Fruit fly (Drosophila melanogaster) whole organism, prepupa: Measurements from ENCODE around the gene CG11380.
A peak's percentile ranks its signal among the peaks of the same experiment; 100 is the strongest.

ENCODE experiments used
- Blimp-1 ChIP-seq: fragments of 200-800 bp; sonication (Bioruptor generic); optimal IDR thresholded peaks from 3 replicates; lab custom pipeline; 2017; ENCODE audit warnings: missing biosample characterization, missing genetic modification characterization, mild to moderate bottlenecking, moderate library complexity, missing genetic modification reagents
- CG10669 ChIP-seq: fragments of 200-800 bp; sonication (Bioruptor generic); optimal IDR thresholded peaks from 3 replicates; lab custom pipeline; 2018; ENCODE audit warnings: missing biosample characterization, mild to moderate bottlenecking, missing genetic modification characterization, moderate library complexity
- CG11294 ChIP-seq: fragments of 200-800 bp; sonication (Bioruptor generic); IDR thresholded peaks from 2 replicates; pipeline ENCODE4 v1.3.6; 2022; ENCODE audit warnings: missing biosample characterization, missing genetic modification characterization
- CG11762 ChIP-seq: fragments of 200-800 bp; sonication (Bioruptor generic); optimal IDR thresholded peaks from 3 replicates; lab custom pipeline; 2016; ENCODE audit warnings: missing biosample characterization, missing genetic modification characterization; ENCODE audit not compliant: insufficient read depth
- CG11902 ChIP-seq: fragments of 200-800 bp; sonication (Bioruptor generic); optimal IDR thresholded peaks from 3 replicates; lab custom pipeline; 2016; ENCODE audit warnings: missing biosample characterization, missing genetic modification characterization
- CG16779 ChIP-seq: fragments of 200-800 bp; sonication (Bioruptor generic); optimal IDR thresholded peaks from 3 replicates; lab custom pipeline; 2017; ENCODE audit warnings: missing biosample characterization, mild to moderate bottlenecking, missing genetic modification characterization
- CG3032 ChIP-seq: fragments of 200-800 bp; optimal IDR thresholded peaks from 2 replicates; lab custom pipeline; 2019; ENCODE audit warnings: missing biosample characterization, mild to moderate bottlenecking, missing genetic modification characterization, moderate library complexity
- CG34406 ChIP-seq: fragments of 200-800 bp; sonication (Bioruptor generic); optimal IDR thresholded peaks from 3 replicates; lab custom pipeline; 2016; ENCODE audit warnings: missing biosample characterization, missing genetic modification characterization
- CG3919 ChIP-seq: fragments of 200-800 bp; sonication (Bioruptor generic); optimal IDR thresholded peaks from 3 replicates; lab custom pipeline; 2016; ENCODE audit warnings: missing biosample characterization, missing genetic modification characterization
- CG4318 ChIP-seq: fragments of 200-800 bp; sonication (Bioruptor generic); optimal IDR thresholded peaks from 3 replicates; lab custom pipeline; 2017; ENCODE audit warnings: missing biosample characterization, mild to moderate bottlenecking, missing genetic modification characterization
- CG6163 ChIP-seq: fragments of 200-800 bp; sonication (Bioruptor generic); IDR thresholded peaks from 3 replicates; pipeline ENCODE4 v1.3.6; 2022; ENCODE audit warnings: missing biosample characterization, missing genetic modification characterization
- CG6276 ChIP-seq: fragments of 200-800 bp; sonication (Bioruptor generic); optimal IDR thresholded peaks from 2 replicates; lab custom pipeline; 2017; ENCODE audit warnings: missing biosample characterization, mild to moderate bottlenecking, missing genetic modification characterization
- CG8119 ChIP-seq: fragments of 200-800 bp; sonication (Bioruptor generic); IDR thresholded peaks from 3 replicates; pipeline ENCODE4 v1.3.6; 2022; ENCODE audit warnings: missing biosample characterization, missing genetic modification characterization
- CG8319 ChIP-seq: fragments of 200-800 bp; sonication (Bioruptor generic); optimal IDR thresholded peaks from 3 replicates; lab custom pipeline; 2016; ENCODE audit warnings: missing biosample characterization, missing genetic modification characterization
- CG8632 ChIP-seq: fragments of 200-800 bp; sonication (Bioruptor generic); optimal IDR thresholded peaks from 3 replicates; lab custom pipeline; 2016; ENCODE audit warnings: missing biosample characterization, missing genetic modification characterization
- Eip75B ChIP-seq: fragments of 200-800 bp; sonication (Bioruptor generic); optimal IDR thresholded peaks from 3 replicates; lab custom pipeline; 2016; ENCODE audit warnings: missing biosample characterization, missing genetic modification characterization
- Eip78C ChIP-seq: fragments of 200-800 bp; sonication (Bioruptor generic); peaks from one replicate; lab custom pipeline; 2016; ENCODE audit warnings: missing biosample characterization, missing genetic modification characterization
- Eip93F ChIP-seq: fragments of 200-800 bp; sonication (Bioruptor generic); optimal IDR thresholded peaks from 2 replicates; lab custom pipeline; 2016; ENCODE audit warnings: missing biosample characterization, mild to moderate bottlenecking, missing genetic modification characterization
- Ets96B ChIP-seq: fragments of 200-800 bp; optimal IDR thresholded peaks from 2 replicates; lab custom pipeline; 2019; ENCODE audit warnings: missing biosample characterization, mild to moderate bottlenecking, missing genetic modification characterization, moderate library complexity
- Gug ChIP-seq: fragments of 200-800 bp; sonication (Bioruptor generic); IDR thresholded peaks from 2 replicates; pipeline ENCODE4 v1.3.6; 2022; ENCODE audit warnings: missing biosample characterization, missing genetic modification characterization
- Hr38 ChIP-seq: sonication (Bioruptor generic); optimal IDR thresholded peaks from 2 replicates; lab custom pipeline; 2016; ENCODE audit warnings: missing biosample characterization, missing genetic modification characterization
- Hr4 ChIP-seq: fragments of 200-800 bp; sonication (Bioruptor generic); optimal IDR thresholded peaks from 3 replicates; lab custom pipeline; 2016; ENCODE audit warnings: missing biosample characterization, missing genetic modification characterization
- Met ChIP-seq: fragments of 200-800 bp; sonication (Bioruptor generic); optimal IDR thresholded peaks from 3 replicates; lab custom pipeline; 2016; ENCODE audit warnings: missing biosample characterization, missing genetic modification characterization
- Smox ChIP-seq: fragments of 200-800 bp; sonication (Bioruptor generic); optimal IDR thresholded peaks from 3 replicates; lab custom pipeline; 2016; ENCODE audit warnings: missing biosample characterization, missing genetic modification characterization
- Sox102F ChIP-seq: fragments of 200-800 bp; sonication (Bioruptor generic); optimal IDR thresholded peaks from 2 replicates; lab custom pipeline; 2016; ENCODE audit warnings: missing biosample characterization, mild to moderate bottlenecking, missing genetic modification characterization
- Sox14 ChIP-seq: fragments of 200-800 bp; sonication (Bioruptor generic); optimal IDR thresholded peaks from 3 replicates; lab custom pipeline; 2016; ENCODE audit warnings: missing biosample characterization, missing genetic modification characterization
- achi ChIP-seq: fragments of 200-800 bp; sonication (Bioruptor generic); optimal IDR thresholded peaks from 3 replicates; lab custom pipeline; 2016; ENCODE audit warnings: missing biosample characterization, missing genetic modification characterization
- acj6 ChIP-seq: fragments of 200-800 bp; sonication (Bioruptor generic); optimal IDR thresholded peaks from 3 replicates; lab custom pipeline; 2016; ENCODE audit warnings: missing biosample characterization, missing genetic modification characterization
- dsx ChIP-seq: fragments of 200-800 bp; optimal IDR thresholded peaks from 3 replicates; lab custom pipeline; 2019; ENCODE audit warnings: missing biosample characterization, mild to moderate bottlenecking, missing genetic modification characterization, moderate library complexity; ENCODE audit not compliant: poor library complexity, severe bottlenecking
- eg ChIP-seq: fragments of 200-800 bp; sonication (Bioruptor generic); IDR thresholded peaks from 3 replicates; pipeline ENCODE4 v1.3.6; 2022; ENCODE audit warnings: missing biosample characterization, missing genetic modification characterization
- fd85E ChIP-seq: fragments of 200-800 bp; sonication (Bioruptor generic); optimal IDR thresholded peaks from 3 replicates; lab custom pipeline; 2016; ENCODE audit warnings: missing biosample characterization, missing genetic modification characterization
- fkh ChIP-seq: fragments of 200-800 bp; sonication (Bioruptor generic); optimal IDR thresholded peaks from 3 replicates; lab custom pipeline; 2017; ENCODE audit warnings: missing biosample characterization, mild to moderate bottlenecking, missing genetic modification characterization, moderate library complexity
- spab ChIP-seq: fragments of 200-800 bp; sonication (Bioruptor generic); optimal IDR thresholded peaks from 2 replicates; lab custom pipeline; 2017; ENCODE audit warnings: missing biosample characterization, mild to moderate bottlenecking, missing genetic modification characterization, missing genetic modification reagents
- svp ChIP-seq: fragments of 200-800 bp; sonication (Bioruptor generic); peaks from one replicate; lab custom pipeline; 2016; ENCODE audit warnings: missing biosample characterization, missing genetic modification characterization
- vri ChIP-seq: fragments of 200-800 bp; sonication (Bioruptor generic); optimal IDR thresholded peaks from 3 replicates; lab custom pipeline; 2016; ENCODE audit warnings: missing biosample characterization, mild to moderate bottlenecking, missing genetic modification characterization

Gene CG11380

DNA sequence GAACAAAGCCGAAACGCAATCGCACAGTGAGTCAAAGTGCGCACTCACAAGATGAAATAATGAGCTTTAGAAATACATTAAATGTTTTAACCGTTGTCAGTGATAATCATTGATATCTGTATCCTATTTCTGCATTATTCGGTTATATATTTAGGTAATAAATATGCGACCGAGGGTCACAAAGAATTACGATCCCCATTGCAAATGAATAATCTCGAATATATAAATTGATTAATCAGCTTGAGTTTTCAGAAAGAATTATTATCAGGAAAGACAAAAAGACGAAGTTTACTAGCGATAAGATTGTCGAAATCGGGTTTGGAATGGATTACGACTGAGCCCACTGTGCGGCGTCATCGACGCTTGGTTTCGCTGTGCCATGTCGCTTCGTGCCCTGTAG, 20.1 kb upstream of the CG11380 start (continued):
- TF ChIP-seq CG34406 (GFP tag; lab: Kevin White, UChicago), result peak; percentile 53
- TF ChIP-seq Eip78C, result peak; percentile 78
- peak; percentile 55 for TF ChIP-seq Eip75B (GFP tag; lab: Kevin White, UChicago)
- TF ChIP-seq spab (GFP tag; lab: Kevin White, UChicago), result peak; percentile 50
- TF ChIP-seq acj6, result peak; percentile 47
- TF ChIP-seq CG6276, result peak; percentile 15
- TF ChIP-seq Hr4 (GFP tag; lab: Kevin White, UChicago), result peak; percentile 26
- TF ChIP-seq CG10669, result peak; percentile 57
- peak; percentile 40 for TF ChIP-seq CG3032 (tag; lab: Kevin White, UChicago)
- peak; percentile 55 for TF ChIP-seq Sox14 (GFP tag; lab: Kevin White, UChicago)
- peak; percentile 78 for TF ChIP-seq vri (GFP tag; lab: Kevin White, UChicago)
- peak; percentile 75 for TF ChIP-seq Met (GFP tag; lab: Kevin White, UChicago)
- no peak for TF ChIP-seq CG4318
- TF ChIP-seq CG11902 (GFP tag; lab: Kevin White, UChicago), result peak; percentile 30

DNA sequence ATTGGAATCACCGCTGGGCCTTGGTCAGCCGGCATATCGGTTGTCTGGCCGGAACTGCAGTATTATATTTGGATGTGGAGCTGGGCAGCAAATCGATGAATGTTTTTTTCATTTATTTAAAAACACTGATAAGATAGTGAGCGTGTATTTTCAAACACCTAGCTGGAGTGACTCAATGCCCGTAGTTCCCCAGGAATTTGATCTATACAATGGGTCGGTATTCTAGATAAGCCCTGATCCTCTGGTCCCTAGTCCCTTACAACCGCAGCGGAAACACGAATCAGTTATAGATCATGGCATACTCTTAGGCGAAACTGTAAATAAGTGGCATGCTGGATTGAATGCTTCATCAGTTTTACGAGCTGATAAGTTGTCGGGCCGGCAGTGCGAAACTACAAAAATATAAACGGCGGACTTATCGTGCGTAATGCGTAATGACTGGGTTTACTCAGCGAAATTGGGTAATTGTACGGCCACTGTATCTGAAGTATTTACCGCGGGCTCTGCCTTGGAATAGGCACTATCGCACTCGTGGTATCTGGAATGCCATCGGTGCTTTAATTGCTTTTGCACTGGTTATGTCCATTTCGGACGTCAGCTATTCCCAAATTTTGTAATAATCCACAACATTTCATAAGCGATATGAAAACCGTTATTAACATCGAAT, 18.2 kb upstream of the CG11380 start:
- no peak for TF ChIP-seq CG11762 (GFP tag; lab: Kevin White, UChicago)
- no peak for TF ChIP-seq Gug (GFP tag; lab: Robert Waterston, UW)
- no peak for TF ChIP-seq Eip75B (GFP tag; lab: Kevin White, UChicago)
- TF ChIP-seq CG11902 (GFP tag; lab: Kevin White, UChicago), result no peak
- no peak for TF ChIP-seq Met (GFP tag; lab: Kevin White, UChicago)
- no peak for TF ChIP-seq CG11294
- no peak for TF ChIP-seq Blimp-1 (GFP tag; lab: Kevin White, UChicago)
- peak; percentile 44 for TF ChIP-seq svp
- peak; percentile 19 for TF ChIP-seq fkh
- TF ChIP-seq achi (GFP tag; lab: Kevin White, UChicago), result no peak
- TF ChIP-seq eg (GFP tag; lab: Robert Waterston, UW), result no peak
- no peak for TF ChIP-seq CG8319 (GFP tag; lab: Kevin White, UChicago)
- TF ChIP-seq CG6163 (GFP tag; lab: Robert Waterston, UW), result no peak
- TF ChIP-seq CG8632 (GFP tag; lab: Kevin White, UChicago), result no peak
- TF ChIP-seq vri (GFP tag; lab: Kevin White, UChicago), result peak; percentile 58
- TF ChIP-seq Smox, result no peak
- TF ChIP-seq Eip78C, result peak; percentile 36

- TF ChIP-seq Sox102F (GFP tag; lab: Kevin White, UChicago) (no peak), Hr38 (GFP tag; lab: Kevin White, UChicago) (no peak), CG3919 (GFP tag; lab: Kevin White, UChicago) (no peak), dsx (no peak), CG6163 (GFP tag; lab: Robert Waterston, UW) (no peak), CG11762 (GFP tag; lab: Kevin White, UChicago) (no peak), fd85E (GFP tag; lab: Kevin White, UChicago) (no peak)
These were observed 17.5 kb upstream of the CG11380 start for dm6 chrX:1173564-1173963.

DNA sequence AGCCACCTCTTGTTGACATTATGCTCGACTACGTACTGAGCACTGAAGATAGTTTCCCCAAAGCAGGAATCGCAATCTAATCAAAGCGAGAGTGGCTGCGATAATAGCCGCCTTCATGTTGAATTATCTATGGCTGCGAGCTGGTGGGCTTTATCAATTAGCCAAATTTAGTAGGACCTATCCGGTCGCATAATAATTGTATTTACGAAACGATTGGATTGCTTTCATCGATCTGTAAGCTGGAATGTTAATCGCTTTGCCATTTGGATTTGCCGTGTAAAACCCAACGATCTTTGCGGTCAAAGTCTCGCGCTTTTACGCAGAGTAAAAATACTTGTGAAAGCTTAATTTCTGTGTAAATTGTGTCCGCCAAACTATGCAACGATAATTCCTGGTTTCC, 15.1 kb upstream of the CG11380 start, which contains the start of gene CG11384:
TSS of gene CG11384 (minus strand) at position 43 of the 400 bp plus-strand sequence.
- TF ChIP-seq svp, result peak; percentile 4
- TF ChIP-seq Eip78C, result no peak
- no peak for TF ChIP-seq Gug (GFP tag; lab: Robert Waterston, UW)
- TF ChIP-seq CG3919 (GFP tag; lab: Kevin White, UChicago), result no peak
- no peak for TF ChIP-seq fkh
- TF ChIP-seq Ets96B (tag; lab: Kevin White, UChicago), result no peak
- no peak for TF ChIP-seq CG8119 (GFP tag; lab: Robert Waterston, UW)
- TF ChIP-seq Eip93F (GFP tag; lab: Kevin White, UChicago), result no peak
- no peak for TF ChIP-seq CG16779 (tag; lab: Kevin White, UChicago)
